Worm (Caenorhabditis elegans) whole organism, young adult: ENCODE measurements around the gene test-1.

Experiments used
- B0019.2 ChIP-seq: fragments of 200-800 bp; sonication (Bioruptor generic); conservative IDR thresholded peaks from 2 replicates; pipeline ENCODE4 v1.3.6; 2022; ENCODE audit warnings: missing genetic modification reagents, missing genetic modification characterization, missing compliant biosample characterization
- B0261.1 ChIP-seq: sonication (generic microtip); optimal IDR thresholded peaks from 2 replicates; lab custom pipeline; 2016; ENCODE audit warnings: mild to moderate bottlenecking, missing genetic modification characterization, moderate library complexity, missing compliant biosample characterization
- F33H1.4 ChIP-seq: fragments of 200-800 bp; sonication (Bioruptor generic); IDR thresholded peaks from 2 replicates; pipeline ENCODE4 v1.3.6; 2022; ENCODE audit warnings: missing genetic modification reagents, missing genetic modification characterization, missing compliant biosample characterization
- F49E8.2 ChIP-seq: sonication (generic microtip); optimal IDR thresholded peaks from 3 replicates; lab custom pipeline; 2017; ENCODE audit warnings: missing genetic modification characterization, mild to moderate bottlenecking, missing compliant biosample characterization, antibody characterized with exemption, moderate library complexity; ENCODE audit not compliant: insufficient read depth
- F55B11.4 ChIP-seq: sonication (generic microtip); optimal IDR thresholded peaks from 2 replicates; lab custom pipeline; 2016; ENCODE audit warnings: missing compliant biosample characterization, missing genetic modification characterization, borderline replicate concordance; ENCODE audit not compliant: insufficient read depth
- F57A8.1 ChIP-seq: fragments of 200-800 bp; sonication (Bioruptor generic); optimal IDR thresholded peaks from 2 replicates; lab custom pipeline; 2018; ENCODE audit warnings: mild to moderate bottlenecking, missing genetic modification characterization, moderate library complexity, missing compliant biosample characterization
- T07F8.4 ChIP-seq: sonication (generic microtip); optimal IDR thresholded peaks from 2 replicates; lab custom pipeline; 2016; ENCODE audit warnings: mild to moderate bottlenecking, missing genetic modification characterization, moderate library complexity, missing compliant biosample characterization
- Y56A3A.18 ChIP-seq: fragments of 200-800 bp; sonication (Bioruptor generic); IDR thresholded peaks from 2 replicates; pipeline ENCODE4 v1.3.6; 2022; ENCODE audit warnings: missing genetic modification reagents, missing genetic modification characterization, missing compliant biosample characterization
- Y67H2A.10 ChIP-seq: fragments of 200-800 bp; sonication (Bioruptor generic); conservative IDR thresholded peaks from 2 replicates; pipeline ENCODE4 v1.3.6; 2022; ENCODE audit warnings: missing genetic modification reagents, missing genetic modification characterization, missing compliant biosample characterization
- Y79H2A.3 ChIP-seq: fragments of 200-800 bp; sonication (Bioruptor generic); conservative IDR thresholded peaks from 2 replicates; pipeline ENCODE4 v1.3.6; 2022; ENCODE audit warnings: missing genetic modification reagents, missing genetic modification characterization, missing compliant biosample characterization
- ZK185.1 ChIP-seq: sonication (generic microtip); optimal IDR thresholded peaks from 2 replicates; lab custom pipeline; 2016; ENCODE audit warnings: mild to moderate bottlenecking, missing genetic modification characterization, missing compliant biosample characterization; ENCODE audit not compliant: poor library complexity, severe bottlenecking
- akir-1 ChIP-seq: fragments of 200-800 bp; sonication (Bioruptor generic); optimal IDR thresholded peaks from 2 replicates; lab custom pipeline; 2018; ENCODE audit warnings: mild to moderate bottlenecking, missing genetic modification characterization, moderate library complexity, missing compliant biosample characterization
- ama-1 ChIP-seq, 3 experiments: fragments of 150-350 bp in 1 of 3; sonication (generic microtip) in 2 of 3; optimal IDR thresholded peaks; 2 replicates each; lab custom pipeline; 2014 to 2018; ENCODE audit warnings: missing biosample characterization in 2 of 3, missing genetic modification characterization in 2 of 3, missing genetic modification reagents in 2 of 3
- aptf-3 ChIP-seq: fragments of 200-800 bp; sonication (Bioruptor generic); IDR thresholded peaks from 2 replicates; pipeline ENCODE4 v1.3.6; 2022; ENCODE audit warnings: missing genetic modification characterization, missing compliant biosample characterization
- attf-5 ChIP-seq: fragments of 200-800 bp; sonication (Bioruptor generic); optimal IDR thresholded peaks from 2 replicates; lab custom pipeline; 2018; ENCODE audit warnings: mild to moderate bottlenecking, missing genetic modification characterization, missing compliant biosample characterization
- ccch-3 ChIP-seq: fragments of 200-800 bp; sonication (Bioruptor generic); optimal IDR thresholded peaks from 2 replicates; lab custom pipeline; 2018; ENCODE audit warnings: mild to moderate bottlenecking, missing genetic modification characterization, missing compliant biosample characterization
- cebp-2 ChIP-seq: fragments of 200-800 bp; sonication (Bioruptor generic); IDR thresholded peaks from 2 replicates; pipeline ENCODE4 v1.3.6; 2022; ENCODE audit warnings: missing genetic modification characterization, missing compliant biosample characterization
- ceh-100 ChIP-seq: fragments of 200-800 bp; sonication (Bioruptor generic); IDR thresholded peaks from 2 replicates; pipeline ENCODE4 v1.3.6; 2022; ENCODE audit warnings: missing genetic modification reagents, missing genetic modification characterization, missing compliant biosample characterization
- ceh-27 ChIP-seq: fragments of 200-800 bp; sonication (Bioruptor generic); optimal IDR thresholded peaks from 2 replicates; lab custom pipeline; 2018; ENCODE audit warnings: mild to moderate bottlenecking, missing genetic modification characterization, moderate library complexity, missing compliant biosample characterization
- ceh-79 ChIP-seq: sonication (generic microtip); optimal IDR thresholded peaks from 2 replicates; lab custom pipeline; 2017; ENCODE audit warnings: mild to moderate bottlenecking, missing genetic modification characterization, missing compliant biosample characterization
- ceh-91 ChIP-seq: fragments of 200-800 bp; sonication (Bioruptor generic); IDR thresholded peaks from 2 replicates; pipeline ENCODE4 v1.3.6; 2022; ENCODE audit warnings: missing genetic modification reagents, missing genetic modification characterization, missing compliant biosample characterization
- dpff-1 ChIP-seq: sonication (generic microtip); optimal IDR thresholded peaks from 2 replicates; lab custom pipeline; 2017; ENCODE audit warnings: mild to moderate bottlenecking, missing genetic modification characterization, missing compliant biosample characterization
- ekl-4 ChIP-seq: fragments of 200-800 bp; sonication (Bioruptor generic); IDR thresholded peaks from 2 replicates; pipeline ENCODE4 v1.3.6; 2022; ENCODE audit warnings: missing genetic modification reagents, missing genetic modification characterization, missing compliant biosample characterization
- ets-4 ChIP-seq: fragments of 200-800 bp; sonication (Bioruptor generic); optimal IDR thresholded peaks from 2 replicates; lab custom pipeline; 2018; ENCODE audit warnings: mild to moderate bottlenecking, missing genetic modification characterization, missing compliant biosample characterization
- fkh-3 ChIP-seq: sonication (generic microtip); optimal IDR thresholded peaks from 2 replicates; lab custom pipeline; 2016; ENCODE audit warnings: mild to moderate bottlenecking, missing genetic modification characterization, missing compliant biosample characterization
- gei-17 ChIP-seq: fragments of 200-800 bp; sonication (Bioruptor generic); optimal IDR thresholded peaks from 2 replicates; lab custom pipeline; 2018; ENCODE audit warnings: mild to moderate bottlenecking, missing genetic modification characterization, missing compliant biosample characterization
- hmg-20 ChIP-seq: fragments of 200-800 bp; sonication (Bioruptor generic); IDR thresholded peaks from 2 replicates; pipeline ENCODE4 v1.3.6; 2022; ENCODE audit warnings: missing genetic modification reagents, missing genetic modification characterization, missing compliant biosample characterization
- lag-1 ChIP-seq: fragments of 200-800 bp; sonication (Bioruptor generic); IDR thresholded peaks from 2 replicates; pipeline ENCODE4 v1.3.6; 2022; ENCODE audit warnings: missing genetic modification reagents, missing genetic modification characterization, missing compliant biosample characterization
- lin-26 ChIP-seq: fragments of 200-800 bp; sonication (Bioruptor generic); IDR thresholded peaks from 2 replicates; pipeline ENCODE4 v1.3.6; 2022; ENCODE audit warnings: missing genetic modification reagents, missing genetic modification characterization, missing compliant biosample characterization
- madf-10 ChIP-seq: sonication (generic microtip); optimal IDR thresholded peaks from 2 replicates; lab custom pipeline; 2016; ENCODE audit warnings: mild to moderate bottlenecking, missing genetic modification characterization, missing compliant biosample characterization
- madf-3 ChIP-seq: fragments of 200-800 bp; sonication (Bioruptor generic); IDR thresholded peaks from 2 replicates; pipeline ENCODE4 v1.3.6; 2022; ENCODE audit warnings: missing genetic modification reagents, missing genetic modification characterization, missing compliant biosample characterization
- mcd-1 ChIP-seq: fragments of 200-800 bp; sonication (Bioruptor generic); IDR thresholded peaks from 2 replicates; pipeline ENCODE4 v1.3.6; 2022; ENCODE audit warnings: missing genetic modification reagents, missing genetic modification characterization, missing compliant biosample characterization
- nfya-2 ChIP-seq: fragments of 200-800 bp; sonication (Bioruptor generic); IDR thresholded peaks from 2 replicates; pipeline ENCODE4 v1.3.6; 2022; ENCODE audit warnings: missing genetic modification reagents, missing genetic modification characterization, missing compliant biosample characterization
- rcor-1 ChIP-seq: fragments of 200-800 bp; sonication (Bioruptor generic); IDR thresholded peaks from 2 replicates; pipeline ENCODE4 v1.3.6; 2022; ENCODE audit warnings: missing genetic modification reagents, missing genetic modification characterization, missing compliant biosample characterization
- snpc-3.4 ChIP-seq: sonication (generic microtip); optimal IDR thresholded peaks from 2 replicates; lab custom pipeline; 2017; ENCODE audit warnings: missing genetic modification characterization, mild to moderate bottlenecking, missing compliant biosample characterization, antibody characterized with exemption, moderate library complexity, missing genotype, missing genetic modification reagents
- somi-1 ChIP-seq: fragments of 200-800 bp; sonication (Bioruptor generic); optimal IDR thresholded peaks from 2 replicates; lab custom pipeline; 2018; ENCODE audit warnings: mild to moderate bottlenecking, missing genetic modification characterization, missing compliant biosample characterization
- tbp1 ChIP-seq: fragments of 200-800 bp; sonication (Bioruptor generic); optimal IDR thresholded peaks from 2 replicates; lab custom pipeline; 2018; ENCODE audit warnings: mild to moderate bottlenecking, missing genetic modification characterization, missing compliant biosample characterization
- tbx-9 ChIP-seq: sonication (generic microtip); optimal IDR thresholded peaks from 2 replicates; lab custom pipeline; 2016; ENCODE audit warnings: borderline replicate concordance, missing genetic modification characterization, inconsistent platforms, missing compliant biosample characterization
- zim-3 ChIP-seq: sonication (generic microtip); optimal IDR thresholded peaks from 2 replicates; lab custom pipeline; 2017; ENCODE audit warnings: mild to moderate bottlenecking, missing genetic modification characterization, moderate library complexity, missing compliant biosample characterization
- ztf-18 ChIP-seq: sonication (generic microtip); optimal IDR thresholded peaks from 2 replicates; lab custom pipeline; 2016; ENCODE audit warnings: missing genotype, mild to moderate bottlenecking, missing genetic modification characterization, missing compliant biosample characterization
- ztf-22 ChIP-seq: fragments of 200-800 bp; sonication (Bioruptor generic); optimal IDR thresholded peaks from 2 replicates; lab custom pipeline; 2018; ENCODE audit warnings: mild to moderate bottlenecking, missing genetic modification characterization, moderate library complexity, missing compliant biosample characterization
- ztf-6 ChIP-seq: fragments of 200-800 bp; sonication (Bioruptor generic); IDR thresholded peaks from 2 replicates; pipeline ENCODE4 v1.3.6; 2022; ENCODE audit warnings: missing genetic modification reagents, missing genetic modification characterization, missing compliant biosample characterization

The test-1 gene

DNA sequence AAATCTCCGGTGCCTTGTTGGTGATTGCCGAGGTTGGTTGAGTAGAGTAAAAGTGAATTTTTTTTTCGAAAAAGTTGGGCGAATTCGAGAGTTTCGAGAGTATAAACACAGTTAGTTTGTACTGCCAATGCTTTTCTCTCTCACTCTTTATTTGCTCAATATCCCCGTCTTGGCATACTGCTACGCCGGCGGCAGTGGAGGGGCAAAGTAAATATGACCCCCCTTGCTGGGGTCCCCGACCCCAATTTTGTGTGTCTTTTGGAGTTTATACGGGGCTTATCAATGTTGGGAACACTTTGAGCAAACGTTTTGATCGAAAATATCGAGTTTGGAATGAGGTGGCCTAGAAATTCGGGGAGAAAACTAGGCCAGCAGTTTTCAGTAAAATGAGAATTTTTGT is 31.8 kb downstream of the test-1 start, which contains the start of gene C54E4.4:
TSS of gene C54E4.4 (minus strand) at position 101 of the 400 bp plus-strand sequence.
- no peak for TF ChIP-seq ama-1 (optimal IDR thresholded peaks at IDR 0.05; lab: Kevin White, UChicago)
- TF ChIP-seq ama-1 (GFP tag; optimal IDR thresholded peaks at IDR 0.05; lab: Kevin White, UChicago) = no peak
- TF ChIP-seq ceh-100 (GFP tag; lab: Robert Waterston, UW) = no peak

DNA sequence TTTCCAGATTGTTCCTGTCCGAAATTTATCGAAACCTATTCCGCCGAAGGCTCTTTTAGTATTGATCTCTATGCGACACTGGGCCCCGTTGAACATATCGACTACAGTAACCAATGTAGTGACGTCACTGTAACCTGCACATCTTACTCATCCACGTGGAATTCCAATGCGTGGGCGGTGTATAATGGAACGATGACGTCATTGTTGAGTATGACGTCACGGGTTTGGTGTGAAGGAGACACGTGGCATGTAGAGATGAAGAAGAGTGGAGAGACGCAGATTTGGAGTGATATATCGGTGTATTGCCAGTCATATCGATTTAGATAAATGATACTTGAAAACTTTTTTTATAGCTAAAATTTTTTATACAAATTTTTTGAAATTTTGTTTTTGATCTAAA is 33.6 kb downstream of the test-1 start:
- TF ChIP-seq Y56A3A.18 (GFP tag; lab: Robert Waterston, UW) (no peak), lin-26 (GFP tag; lab: Robert Waterston, UW) (no peak), attf-5 (GFP tag; lab: Kevin White, UChicago) (no peak), mcd-1 (no peak), akir-1 (no peak), nfya-2 (no peak), cebp-2 (no peak), somi-1 (GFP tag; lab: Kevin White, UChicago) (no peak), madf-10 (tag; lab: Kevin White, UChicago) (no peak), aptf-3 (GFP tag; lab: Robert Waterston, UW) (no peak), ceh-79 (no peak), dpff-1 (tag; lab: Kevin White, UChicago) (no peak), lag-1 (no peak), zim-3 (tag; lab: Kevin White, UChicago) (no peak), tbx-9 (tag; lab: Kevin White, UChicago) (no peak), ztf-22 (no peak), F33H1.4 (GFP tag; lab: Robert Waterston, UW) (no peak), ekl-4 (GFP tag; lab: Robert Waterston, UW) (no peak)

DNA sequence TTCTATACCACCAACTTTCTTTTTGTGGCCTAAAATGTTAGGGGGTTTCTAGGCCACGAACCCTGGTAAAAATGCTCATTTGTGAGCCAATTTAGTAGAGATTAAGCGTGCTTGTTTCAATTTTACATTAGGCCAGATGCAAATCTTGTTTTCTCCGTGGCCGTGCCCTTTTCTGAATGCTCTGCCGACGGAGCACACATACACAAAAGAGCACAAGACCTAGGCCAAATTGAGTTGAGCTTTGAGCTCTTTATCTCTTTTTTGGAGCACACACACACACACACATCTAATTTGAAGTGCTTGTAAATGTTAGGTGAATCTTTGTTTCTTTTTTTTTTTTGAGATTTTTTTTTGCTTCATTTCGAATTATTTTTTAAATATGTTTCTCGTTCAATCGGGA is 36.1 kb downstream of the test-1 start:
- no peak for TF ChIP-seq tbx-9 (tag; lab: Kevin White, UChicago)
- TF ChIP-seq dpff-1 (tag; lab: Kevin White, UChicago) = no peak
- no peak for TF ChIP-seq B0261.1 (tag; lab: Kevin White, UChicago)
- no peak for TF ChIP-seq ztf-18 (tag; lab: Kevin White, UChicago)
- no peak for TF ChIP-seq nfya-2
- no peak for TF ChIP-seq ceh-27 (GFP tag; lab: Kevin White, UChicago)
- TF ChIP-seq madf-3 (GFP tag; lab: Robert Waterston, UW) = no peak
- no peak for TF ChIP-seq Y79H2A.3
- no peak for TF ChIP-seq F55B11.4
- TF ChIP-seq Y67H2A.10 (GFP tag; lab: Robert Waterston, UW) = no peak
- TF ChIP-seq rcor-1 (GFP tag; lab: Robert Waterston, UW) = no peak
- TF ChIP-seq T07F8.4 (tag; lab: Kevin White, UChicago) = no peak
- TF ChIP-seq, all 124 proteins: peak for 0

DNA sequence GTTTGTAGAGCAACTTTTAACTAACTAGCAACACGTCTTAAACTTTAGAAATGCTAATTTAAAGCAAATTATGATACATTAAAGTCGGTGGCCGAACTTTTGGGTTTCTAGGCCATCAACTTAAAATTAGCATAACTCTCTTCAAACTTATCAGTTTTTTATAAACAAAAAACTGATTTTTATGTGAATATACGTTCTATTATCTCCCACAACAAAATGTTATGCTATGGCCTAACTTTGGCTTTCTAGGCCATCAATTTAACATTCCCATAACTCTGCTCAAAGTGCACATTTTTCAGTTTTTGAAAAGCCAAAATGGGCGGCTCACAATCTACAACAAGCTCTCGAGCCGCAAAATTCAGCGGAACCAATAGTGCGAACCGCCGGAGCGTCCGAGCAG is 38.5 kb downstream of the test-1 start, which contains the start of gene C54E4.1:
TSS of gene C54E4.1 (plus strand) at position 301 of the 400 bp plus-strand sequence.
- no peak for TF ChIP-seq gei-17 (GFP tag; lab: Kevin White, UChicago)
- no peak for TF ChIP-seq ceh-91 (GFP tag; lab: Robert Waterston, UW)
- no peak for TF ChIP-seq F57A8.1
- no peak for TF ChIP-seq hmg-20 (GFP tag; lab: Robert Waterston, UW)
- no peak for TF ChIP-seq ZK185.1
- TF ChIP-seq ccch-3 (GFP tag; lab: Kevin White, UChicago) = no peak
- TF ChIP-seq tbp1 (GFP tag; lab: Kevin White, UChicago) = no peak
- no peak for TF ChIP-seq B0019.2 (GFP tag; lab: Robert Waterston, UW)
- TF ChIP-seq lin-26 (GFP tag; lab: Robert Waterston, UW) = no peak
- no peak for TF ChIP-seq madf-10 (tag; lab: Kevin White, UChicago)
- no peak for TF ChIP-seq ztf-6
- no peak for TF ChIP-seq ceh-27 (GFP tag; lab: Kevin White, UChicago)
- TF ChIP-seq snpc-3.4 (tag; lab: Kevin White, UChicago) = no peak
- no peak for TF ChIP-seq ets-4 (GFP tag; lab: Kevin White, UChicago)
- TF ChIP-seq fkh-3 (tag; lab: Kevin White, UChicago) = no peak
- no peak for TF ChIP-seq ekl-4 (GFP tag; lab: Robert Waterston, UW)
- TF ChIP-seq F49E8.2 = no peak
- TF ChIP-seq, all 124 proteins: peak for 0
